Worm (Caenorhabditis elegans): ENCODE data around the gene twk-14.

ce11 chrV:12344845-12345244 is 50.7 kb downstream of the twk-14 start, which contains the start of gene F23H12.3:
- no peak for TF ChIP-seq lin-39 (tag; optimal IDR thresholded peaks at IDR 0.05)
- no peak for TF ChIP-seq egl-13 (tag; optimal IDR thresholded peaks at IDR 0.05)
- TF ChIP-seq tbx-2 (tag; optimal IDR thresholded peaks at IDR 0.05) = no peak
- no peak for TF ChIP-seq dpl-1 (GFP tag; optimal IDR thresholded peaks at IDR 0.05)
- no peak for TF ChIP-seq skn-1 (tag; optimal IDR thresholded peaks at IDR 0.05)
- TF ChIP-seq ztf-4 (tag; optimal IDR thresholded peaks at IDR 0.05) = no peak
- TF ChIP-seq nhr-77 (tag; optimal IDR thresholded peaks at IDR 0.05) = no peak
- TF ChIP-seq unc-62 (GFP tag; optimal IDR thresholded peaks at IDR 0.05) = no peak
- TF ChIP-seq lin-13 (GFP tag; optimal IDR thresholded peaks at IDR 0.05) = no peak
- no peak for TF ChIP-seq lsy-2 (tag; optimal IDR thresholded peaks at IDR 0.05)
- TF ChIP-seq aha-1 (tag; optimal IDR thresholded peaks at IDR 0.05) = no peak
